Worm (Caenorhabditis elegans) whole organism, L4/young adult: ENCODE measurements around the gene F25D1.3.

Experiments used
- W03F9.2 ChIP-seq: fragments of 150-350 bp; optimal IDR thresholded peaks from 2 replicates; lab custom pipeline; 2014; ENCODE audit warnings: missing biosample characterization, missing genetic modification characterization
- dao-5 ChIP-seq: sonication (generic microtip); optimal IDR thresholded peaks from 2 replicates; lab custom pipeline; 2016; ENCODE audit warnings: missing genotype, missing genetic modification characterization, moderate library complexity, missing compliant biosample characterization
- him-1 ChIP-seq: sonication (generic microtip); optimal IDR thresholded peaks from 2 replicates; lab custom pipeline; 2016; ENCODE audit warnings: missing genotype, missing genetic modification reagents, missing genetic modification characterization, missing compliant biosample characterization

- TF ChIP-seq W03F9.2 (tag; lab: Kevin White, UChicago) (no peak), dao-5 (tag; lab: Kevin White, UChicago) (no peak), him-1 (tag; lab: Kevin White, UChicago) (no peak)
Observed at ce11 chrV:10555239-10555638, 26.7 kb downstream of the F25D1.3 start, which contains the start of gene F32G8.3.
